Worm (Caenorhabditis elegans) whole organism, young adult: ENCODE results near the gene dct-18.

Experiments
- B0019.2 ChIP-seq: fragments of 200-800 bp; sonication (Bioruptor generic); conservative IDR thresholded peaks from 2 replicates; pipeline ENCODE4 v1.3.6; 2022; ENCODE audit warnings: missing genetic modification reagents, missing genetic modification characterization, missing compliant biosample characterization
- B0336.3 ChIP-seq: fragments of 200-800 bp; sonication (Bioruptor generic); IDR thresholded peaks from 2 replicates; pipeline ENCODE4 v1.3.6; 2022; ENCODE audit warnings: missing genetic modification characterization, missing compliant biosample characterization
- D2030.7 ChIP-seq: fragments of 200-800 bp; sonication (Bioruptor generic); IDR thresholded peaks from 2 replicates; pipeline ENCODE4 v1.3.6; 2022; ENCODE audit warnings: missing genetic modification reagents, missing genetic modification characterization, missing compliant biosample characterization
- F22D6.2 ChIP-seq: sonication (generic microtip); optimal IDR thresholded peaks from 2 replicates; lab custom pipeline; 2016; ENCODE audit warnings: mild to moderate bottlenecking, missing genetic modification characterization, missing compliant biosample characterization
- F33H1.4 ChIP-seq: fragments of 200-800 bp; sonication (Bioruptor generic); IDR thresholded peaks from 2 replicates; pipeline ENCODE4 v1.3.6; 2022; ENCODE audit warnings: missing genetic modification reagents, missing genetic modification characterization, missing compliant biosample characterization
- F49E8.2 ChIP-seq: sonication (generic microtip); optimal IDR thresholded peaks from 3 replicates; lab custom pipeline; 2017; ENCODE audit warnings: missing genetic modification characterization, mild to moderate bottlenecking, missing compliant biosample characterization, antibody characterized with exemption, moderate library complexity; ENCODE audit not compliant: insufficient read depth
- F57C9.4 ChIP-seq: sonication (generic microtip); optimal IDR thresholded peaks from 2 replicates; lab custom pipeline; 2017; ENCODE audit warnings: mild to moderate bottlenecking, missing genetic modification characterization, missing compliant biosample characterization
- K12H6.12 ChIP-seq: fragments of 200-800 bp; sonication (Bioruptor generic); optimal IDR thresholded peaks from 2 replicates; lab custom pipeline; 2018; ENCODE audit warnings: mild to moderate bottlenecking, missing genetic modification characterization, missing compliant biosample characterization
- Y53F4B.3 ChIP-seq: fragments of 200-800 bp; sonication (Bioruptor generic); IDR thresholded peaks from 2 replicates; pipeline ENCODE4 v1.3.6; 2022; ENCODE audit warnings: missing genetic modification reagents, missing genetic modification characterization, missing compliant biosample characterization
- ama-1 ChIP-seq, 3 experiments: fragments of 150-350 bp in 1 of 3; sonication (generic microtip) in 2 of 3; optimal IDR thresholded peaks; 2 replicates each; lab custom pipeline; 2014 to 2018; ENCODE audit warnings: missing biosample characterization in 2 of 3, missing genetic modification characterization in 2 of 3, missing genetic modification reagents in 2 of 3
- aptf-2 ChIP-seq: fragments of 200-800 bp; sonication (Bioruptor generic); conservative IDR thresholded peaks from 2 replicates; pipeline ENCODE4 v1.3.6; 2022; ENCODE audit warnings: missing genetic modification reagents, missing genetic modification characterization, missing compliant biosample characterization
- athp-1 ChIP-seq: sonication (generic microtip); optimal IDR thresholded peaks from 2 replicates; lab custom pipeline; 2017; ENCODE audit warnings: mild to moderate bottlenecking, missing genetic modification characterization, missing compliant biosample characterization
- attf-6 ChIP-seq: fragments of 200-800 bp; sonication (Bioruptor generic); IDR thresholded peaks from 2 replicates; pipeline ENCODE4 v1.3.6; 2022; ENCODE audit warnings: missing genetic modification reagents, missing genetic modification characterization, missing compliant biosample characterization
- bed-2 ChIP-seq: fragments of 200-800 bp; sonication (Bioruptor generic); IDR thresholded peaks from 2 replicates; pipeline ENCODE4 v1.3.6; 2022; ENCODE audit warnings: missing genetic modification reagents, missing genetic modification characterization, missing compliant biosample characterization
- cebp-2 ChIP-seq: fragments of 200-800 bp; sonication (Bioruptor generic); IDR thresholded peaks from 2 replicates; pipeline ENCODE4 v1.3.6; 2022; ENCODE audit warnings: missing genetic modification characterization, missing compliant biosample characterization
- ceh-40 ChIP-seq: fragments of 200-800 bp; sonication (Bioruptor generic); IDR thresholded peaks from 2 replicates; pipeline ENCODE4 v1.3.6; 2022; ENCODE audit warnings: missing genetic modification characterization, missing compliant biosample characterization
- ceh-91 ChIP-seq: fragments of 200-800 bp; sonication (Bioruptor generic); IDR thresholded peaks from 2 replicates; pipeline ENCODE4 v1.3.6; 2022; ENCODE audit warnings: missing genetic modification reagents, missing genetic modification characterization, missing compliant biosample characterization
- dpl-1 ChIP-seq: fragments of 150-350 bp; optimal IDR thresholded peaks from 2 replicates; lab custom pipeline; 2014; ENCODE audit warnings: missing biosample characterization, missing genetic modification reagents, missing genetic modification characterization
- efl-1 ChIP-seq: fragments of 150-350 bp; optimal IDR thresholded peaks from 2 replicates; lab custom pipeline; 2014; ENCODE audit warnings: missing biosample characterization, missing genetic modification reagents, missing genetic modification characterization
- egl-18 ChIP-seq: fragments of 200-800 bp; sonication (Bioruptor generic); IDR thresholded peaks from 2 replicates; pipeline ENCODE4 v1.3.6; 2022; ENCODE audit warnings: missing genetic modification reagents, missing genetic modification characterization, missing compliant biosample characterization
- egl-44 ChIP-seq: fragments of 200-800 bp; sonication (Bioruptor generic); IDR thresholded peaks from 2 replicates; pipeline ENCODE4 v1.3.6; 2022; ENCODE audit warnings: missing genetic modification reagents, missing genetic modification characterization, missing compliant biosample characterization
- egrh-3 ChIP-seq: fragments of 200-800 bp; sonication (Bioruptor generic); IDR thresholded peaks from 2 replicates; pipeline ENCODE4 v1.3.6; 2022; ENCODE audit warnings: missing genetic modification reagents, missing genetic modification characterization, missing compliant biosample characterization
- gei-17 ChIP-seq: fragments of 200-800 bp; sonication (Bioruptor generic); optimal IDR thresholded peaks from 2 replicates; lab custom pipeline; 2018; ENCODE audit warnings: mild to moderate bottlenecking, missing genetic modification characterization, missing compliant biosample characterization
- let-526 ChIP-seq: fragments of 200-800 bp; sonication (Bioruptor generic); IDR thresholded peaks from 2 replicates; pipeline ENCODE4 v1.3.6; 2022; ENCODE audit warnings: missing genetic modification reagents, missing genetic modification characterization, missing compliant biosample characterization
- lin-35 ChIP-seq, 3 experiments: fragments of 150-350 bp in 2 of 3; sonication (generic microtip) in 1 of 3; optimal IDR thresholded peaks; 2 replicates each; lab custom pipeline; 2014 to 2018; ENCODE audit warnings: missing biosample characterization in 3 of 3, missing genetic modification characterization in 3 of 3, missing genetic modification reagents in 3 of 3
- lir-1 ChIP-seq: fragments of 200-800 bp; sonication (Bioruptor generic); conservative IDR thresholded peaks from 2 replicates; pipeline ENCODE4 v1.3.6; 2022; ENCODE audit warnings: missing genetic modification reagents, missing genetic modification characterization, missing compliant biosample characterization
- lsl-1 ChIP-seq: fragments of 200-800 bp; sonication (Bioruptor generic); optimal IDR thresholded peaks from 2 replicates; lab custom pipeline; 2018; ENCODE audit warnings: mild to moderate bottlenecking, missing genetic modification characterization, moderate library complexity, missing compliant biosample characterization
- madf-10 ChIP-seq: sonication (generic microtip); optimal IDR thresholded peaks from 2 replicates; lab custom pipeline; 2016; ENCODE audit warnings: mild to moderate bottlenecking, missing genetic modification characterization, missing compliant biosample characterization
- mel-28 ChIP-seq: sonication (generic microtip); optimal IDR thresholded peaks from 2 replicates; lab custom pipeline; 2016; ENCODE audit warnings: borderline replicate concordance, mild to moderate bottlenecking, missing genetic modification characterization, missing compliant biosample characterization
- mes-4 ChIP-seq: sonication (generic microtip); optimal IDR thresholded peaks from 2 replicates; lab custom pipeline; 2016; ENCODE audit warnings: missing genotype, missing genetic modification characterization, missing compliant biosample characterization
- mxl-1 ChIP-seq: sonication (generic microtip); optimal IDR thresholded peaks from 2 replicates; lab custom pipeline; 2016; ENCODE audit warnings: missing genetic modification characterization, missing compliant biosample characterization
- nfya-1 ChIP-seq: sonication (generic microtip); optimal IDR thresholded peaks from 2 replicates; lab custom pipeline; 2017; ENCODE audit warnings: antibody characterized with exemption, missing compliant biosample characterization, missing genetic modification characterization, borderline replicate concordance; ENCODE audit not compliant: insufficient read depth
- nfya-2 ChIP-seq: fragments of 200-800 bp; sonication (Bioruptor generic); IDR thresholded peaks from 2 replicates; pipeline ENCODE4 v1.3.6; 2022; ENCODE audit warnings: missing genetic modification reagents, missing genetic modification characterization, missing compliant biosample characterization
- nhr-120 ChIP-seq: fragments of 200-800 bp; sonication (Bioruptor generic); IDR thresholded peaks from 2 replicates; pipeline ENCODE4 v1.3.6; 2022; ENCODE audit warnings: missing genetic modification characterization, missing compliant biosample characterization
- nhr-27 ChIP-seq: fragments of 200-800 bp; sonication (Bioruptor generic); optimal IDR thresholded peaks from 2 replicates; lab custom pipeline; 2018; ENCODE audit warnings: mild to moderate bottlenecking, missing genetic modification characterization, moderate library complexity, missing compliant biosample characterization
- pha-4 ChIP-seq: fragments of 150-350 bp; sonication (generic microtip); optimal IDR thresholded peaks from 2 replicates; lab custom pipeline; 2014; ENCODE audit warnings: missing biosample characterization, missing genetic modification reagents, missing genetic modification characterization
- repo-1 ChIP-seq: sonication (generic microtip); optimal IDR thresholded peaks from 2 replicates; lab custom pipeline; 2017; ENCODE audit warnings: mild to moderate bottlenecking, missing genetic modification characterization, missing compliant biosample characterization
- snpc-1.1 ChIP-seq: sonication (generic microtip); optimal IDR thresholded peaks from 2 replicates; lab custom pipeline; 2017; ENCODE audit warnings: missing genetic modification characterization, mild to moderate bottlenecking, missing compliant biosample characterization, antibody characterized with exemption, moderate library complexity, missing genotype, missing genetic modification reagents; ENCODE audit not compliant: insufficient read depth
- somi-1 ChIP-seq: fragments of 200-800 bp; sonication (Bioruptor generic); optimal IDR thresholded peaks from 2 replicates; lab custom pipeline; 2018; ENCODE audit warnings: mild to moderate bottlenecking, missing genetic modification characterization, missing compliant biosample characterization
- tlf-1 ChIP-seq: fragments of 200-800 bp; sonication (Bioruptor generic); optimal IDR thresholded peaks from 2 replicates; lab custom pipeline; 2018; ENCODE audit warnings: mild to moderate bottlenecking, missing genetic modification characterization, missing compliant biosample characterization
- unc-62 ChIP-seq: fragments of 150-350 bp; optimal IDR thresholded peaks from 2 replicates; lab custom pipeline; 2014; ENCODE audit warnings: missing biosample characterization, missing genetic modification reagents, missing genetic modification characterization
- ztf-18 ChIP-seq: sonication (generic microtip); optimal IDR thresholded peaks from 2 replicates; lab custom pipeline; 2016; ENCODE audit warnings: missing genotype, mild to moderate bottlenecking, missing genetic modification characterization, missing compliant biosample characterization
- ztf-25 ChIP-seq: fragments of 200-800 bp; sonication (Bioruptor generic); IDR thresholded peaks from 2 replicates; pipeline ENCODE4 v1.3.6; 2022; ENCODE audit warnings: missing genetic modification reagents, missing genetic modification characterization, missing compliant biosample characterization

dct-18 gene

DNA sequence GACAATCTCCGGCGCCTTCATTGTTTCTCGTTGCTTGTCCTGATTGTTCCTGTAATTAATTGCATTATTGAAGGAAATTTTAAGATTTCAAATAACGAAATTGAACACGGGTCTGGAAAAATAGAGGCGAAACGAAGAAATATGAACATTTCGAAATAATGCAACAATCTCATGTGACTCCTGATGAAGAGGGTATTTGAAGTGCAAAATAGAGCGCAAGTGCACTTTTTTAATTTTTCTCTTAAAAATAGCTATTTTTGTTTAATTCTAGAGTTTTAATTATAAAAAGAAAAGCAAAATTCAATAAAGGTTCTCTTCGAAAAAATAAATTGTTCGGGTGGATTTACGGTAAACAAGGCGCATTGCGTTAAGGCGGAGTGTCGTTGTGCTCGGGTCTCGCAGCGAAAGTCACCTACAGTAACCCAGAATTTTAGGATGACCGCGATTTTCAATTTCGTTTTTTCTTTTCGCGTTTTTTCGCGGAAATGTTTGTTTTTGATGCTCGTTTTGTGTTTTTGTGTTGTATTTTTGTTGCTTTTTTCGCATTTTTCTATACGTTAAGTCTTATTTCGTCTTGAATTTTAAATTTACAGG lies 12.6 kb upstream of the dct-18 start, which contains the start of the genes F58G1.2 and wago-4 (continued):
- peak; percentile 92 for TF ChIP-seq ceh-91 (GFP tag; lab: Robert Waterston, UW)
- peak in 1 of 3 experiments; percentile 23 for TF ChIP-seq lin-35 (GFP tag; optimal IDR thresholded peaks at IDR 0.05; lab: Kevin White, UChicago)
- peak; percentile 43 for TF ChIP-seq tlf-1 (GFP tag; lab: Kevin White, UChicago)

DNA sequence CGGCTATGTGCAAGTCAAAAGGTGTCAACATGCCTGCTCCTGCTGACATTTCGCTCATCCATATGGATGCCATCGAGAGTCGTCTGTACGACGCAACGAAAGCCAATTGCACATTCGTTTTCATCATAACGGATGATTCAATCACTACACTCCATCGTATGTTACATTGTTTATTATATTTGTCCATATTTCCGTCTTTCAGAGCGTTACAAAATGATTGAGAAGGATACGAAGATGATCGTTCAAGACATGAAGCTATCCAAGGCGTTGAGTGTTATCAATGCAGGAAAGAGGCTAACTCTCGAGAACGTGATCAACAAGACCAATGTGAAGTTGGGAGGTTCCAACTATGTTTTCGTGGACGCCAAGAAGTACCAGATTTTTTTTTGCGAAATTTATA lies 10.2 kb upstream of the dct-18 start:
- no peak for TF ChIP-seq tlf-1 (GFP tag; lab: Kevin White, UChicago)
- TF ChIP-seq dpl-1 (GFP tag; lab: Kevin White, UChicago) = no peak
- TF ChIP-seq gei-17 = no peak
- TF ChIP-seq nhr-120 (GFP tag; lab: Robert Waterston, UW) = no peak
- TF ChIP-seq madf-10 (tag; lab: Kevin White, UChicago) = no peak
- TF ChIP-seq B0019.2 (GFP tag; lab: Robert Waterston, UW) = no peak
- no peak for TF ChIP-seq K12H6.12 (tag; lab: Kevin White, UChicago)
- no peak for TF ChIP-seq ztf-18
- TF ChIP-seq repo-1 = no peak
- no peak for TF ChIP-seq attf-6 (GFP tag; lab: Robert Waterston, UW)
- TF ChIP-seq nhr-27 (tag; lab: Kevin White, UChicago) = no peak
- no peak for TF ChIP-seq somi-1 (GFP tag; lab: Kevin White, UChicago)
- no peak for TF ChIP-seq F22D6.2 (tag; lab: Kevin White, UChicago)
- TF ChIP-seq mel-28 (tag; lab: Kevin White, UChicago) = no peak
- no peak for TF ChIP-seq F57C9.4 (tag; lab: Kevin White, UChicago)
- TF ChIP-seq egrh-3 (GFP tag; lab: Robert Waterston, UW) = no peak
- no peak for TF ChIP-seq lin-35 (GFP tag; optimal IDR thresholded peaks at IDR 0.05; lab: Kevin White, UChicago)

DNA sequence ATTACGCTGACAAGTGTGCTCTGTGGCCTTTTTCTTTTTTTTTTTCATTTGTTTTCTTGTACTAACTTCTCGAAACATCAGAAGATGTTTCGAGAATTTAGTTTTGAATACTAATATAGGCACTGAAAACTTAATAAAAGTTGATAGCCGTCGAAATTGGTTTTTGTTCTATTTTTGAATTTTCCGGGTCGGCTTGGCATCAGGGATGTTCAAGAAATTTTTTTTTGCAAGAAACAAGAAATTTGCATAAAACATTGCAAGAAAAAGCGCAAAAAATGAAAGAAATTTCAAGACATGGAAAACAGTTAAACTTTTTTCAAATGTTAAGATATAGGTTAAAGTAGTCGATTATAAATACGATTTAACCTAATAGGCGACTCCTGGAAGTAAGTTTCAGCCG lies 8.4 kb upstream of the dct-18 start:
- TF ChIP-seq athp-1 (peak; percentile 53), nfya-2 (GFP tag; lab: Robert Waterston, UW) (0 out of 2 replicates have a peak, but pooled peaks have one; percentile 12), ceh-40 (GFP tag; lab: Robert Waterston, UW) (no peak), ama-1 (optimal IDR thresholded peaks at IDR 0.05; lab: Kevin White, UChicago) (no peak), ama-1 (GFP tag; optimal IDR thresholded peaks at IDR 0.05; lab: Kevin White, UChicago) (peak in 1 of 2 experiments; percentile 91), lsl-1 (GFP tag; lab: Kevin White, UChicago) (peak; percentile 6), bed-2 (no peak), egl-44 (GFP tag; lab: Robert Waterston, UW) (no peak), B0019.2 (GFP tag; lab: Robert Waterston, UW) (no peak), D2030.7 (no peak), gei-17 (no peak), ztf-25 (GFP tag; lab: Robert Waterston, UW) (0 out of 2 replicates have a peak, but pooled peaks have one; percentile 11), egl-18 (no peak), mxl-1 (tag; lab: Kevin White, UChicago) (no peak), F33H1.4 (GFP tag; lab: Robert Waterston, UW) (0 out of 2 replicates have a peak, but pooled peaks have one; percentile 29), unc-62 (GFP tag; lab: Kevin White, UChicago) (no peak), cebp-2 (GFP tag; lab: Robert Waterston, UW) (0 out of 2 replicates have a peak, but pooled peaks have one; percentile 79), lir-1 (GFP tag; lab: Robert Waterston, UW) (no peak), B0336.3 (no peak), mes-4 (tag; lab: Kevin White, UChicago) (no peak), aptf-2 (GFP tag; lab: Robert Waterston, UW) (no peak), Y53F4B.3 (GFP tag; lab: Robert Waterston, UW) (no peak), F49E8.2 (tag; lab: Kevin White, UChicago) (peak; percentile 78), pha-4 (tag; lab: Kevin White, UChicago) (no peak), nfya-1 (tag; lab: Kevin White, UChicago) (no peak), snpc-1.1 (tag; lab: Kevin White, UChicago) (peak; percentile 47), lin-35 (GFP tag; optimal IDR thresholded peaks at IDR 0.05; lab: Kevin White, UChicago) (no peak), efl-1 (GFP tag; lab: Kevin White, UChicago) (no peak), mel-28 (tag; lab: Kevin White, UChicago) (no peak), attf-6 (GFP tag; lab: Robert Waterston, UW) (0 out of 2 replicates have a peak, but pooled peaks have one; percentile 63), let-526 (GFP tag; lab: Robert Waterston, UW) (no peak)
